Fruit fly (Drosophila melanogaster) whole organism: ENCODE data around the gene Or33a.

Experiments
- CG8478 ChIP-seq: fragments of >200 bp; optimal IDR thresholded peaks from 2 replicates; lab custom pipeline; 2018; ENCODE audit warnings: inconsistent platforms
- Dll ChIP-seq: fragments of >200 bp; optimal IDR thresholded peaks from 2 replicates; lab custom pipeline; 2017
- EcR ChIP-seq, 2 experiments: fragments of >200 bp; optimal IDR thresholded peaks; 2 replicates each; lab custom pipeline; 2017; ENCODE audit warnings: missing biosample characterization in 2 of 2, missing genetic modification characterization in 2 of 2, missing genetic modification reagents in 2 of 2
- psq ChIP-seq: fragments of >200 bp; optimal IDR thresholded peaks from 2 replicates; lab custom pipeline; 2017
- usp ChIP-seq: fragments of >200 bp; optimal IDR thresholded peaks from 2 replicates; lab custom pipeline; 2017; ENCODE audit warnings: missing biosample characterization, missing genetic modification characterization, mixed read lengths

DNA sequence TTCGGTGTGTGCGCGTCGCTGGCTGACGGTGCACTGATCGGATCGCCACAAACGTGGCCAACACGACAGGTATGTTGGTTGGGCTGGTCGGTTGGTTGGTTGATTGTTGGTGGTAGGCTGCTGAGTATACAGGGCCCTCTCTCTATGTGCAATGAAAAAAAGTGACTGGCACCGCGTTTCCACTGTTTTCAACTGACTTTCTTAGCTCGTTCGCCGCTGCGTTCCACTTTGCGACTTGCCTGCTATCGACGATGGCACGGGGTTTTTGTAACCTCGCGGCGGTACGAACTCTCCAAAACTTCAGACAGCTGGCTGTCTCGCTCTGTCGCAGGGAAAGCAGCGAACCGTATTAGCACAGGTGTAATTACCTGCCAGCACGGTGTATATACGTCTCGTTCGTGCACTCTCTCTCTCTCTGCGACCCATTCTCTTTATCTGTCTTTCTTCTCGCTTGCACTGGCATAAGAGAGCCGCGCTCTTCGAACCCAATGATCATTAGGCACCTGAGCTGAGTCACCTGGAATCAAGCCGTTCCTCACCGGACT is 36.6 kb downstream of the Or33a start:
- TF ChIP-seq EcR (GFP tag; optimal IDR thresholded peaks at IDR 0.05; lab: Kevin White, UChicago) (no peak), psq (lab: Kevin White, UChicago) (no peak), usp (GFP tag; lab: Kevin White, UChicago) (no peak), Dll (peak; percentile 75), CG8478 (peak; percentile 84)
